Worm (Caenorhabditis elegans): ENCODE measurements around the gene fbxa-77.

DNA sequence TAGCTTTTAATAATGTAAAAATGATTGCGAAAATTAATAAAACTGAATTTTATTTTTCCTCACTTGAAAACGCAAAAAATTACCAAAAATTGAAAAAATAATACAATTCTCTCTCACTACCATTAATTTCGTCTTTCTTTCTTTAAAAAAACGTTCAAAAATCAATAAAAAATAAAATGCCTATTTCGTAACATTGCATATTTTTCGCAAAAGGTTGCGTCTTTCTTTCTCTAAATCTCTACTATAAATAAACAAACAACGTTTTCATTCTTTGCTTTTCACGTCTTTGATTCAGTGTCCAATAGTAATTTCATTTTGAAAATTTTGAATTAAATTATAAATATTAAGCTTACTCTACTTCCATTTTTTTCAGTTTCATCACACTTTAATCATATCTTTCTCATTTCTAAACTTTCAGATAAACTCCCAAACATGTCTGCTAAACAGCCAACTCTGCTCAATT lies 35.3 kb downstream of the fbxa-77 start, which contains the start of gene fbxa-37:
- TF ChIP-seq jun-1 (tag; optimal IDR thresholded peaks at IDR 0.05) (no peak), nhr-10 (tag; optimal IDR thresholded peaks at IDR 0.05) (no peak), fos-1 (tag; optimal IDR thresholded peaks at IDR 0.05) (no peak), lin-29 (GFP tag; IDR thresholded peaks at IDR 0.05) (no peak), ceh-28 (tag; optimal IDR thresholded peaks at IDR 0.05) (no peak), skn-1 (tag; optimal IDR thresholded peaks at IDR 0.05) (no peak), daf-12 (tag; optimal IDR thresholded peaks at IDR 0.05) (no peak), nhr-237 (tag; optimal IDR thresholded peaks at IDR 0.05) (no peak), lsy-2 (tag; optimal IDR thresholded peaks at IDR 0.05) (peak in 1 of 2 experiments; percentile 71), ama-1 (optimal IDR thresholded peaks at IDR 0.05) (no peak)

All from whole organism, L4 larva.